Fruit fly (Drosophila melanogaster) whole organism, prepupa: ENCODE measurements around the gene Spec2.

Experiments
- Blimp-1 ChIP-seq: fragments of 200-800 bp; sonication (Bioruptor generic); optimal IDR thresholded peaks from 3 replicates; lab custom pipeline; 2017; ENCODE audit warnings: missing biosample characterization, missing genetic modification characterization, mild to moderate bottlenecking, moderate library complexity, missing genetic modification reagents
- CG10631 ChIP-seq: fragments of 200-800 bp; sonication (Bioruptor generic); optimal IDR thresholded peaks from 2 replicates; lab custom pipeline; 2016; ENCODE audit warnings: missing biosample characterization, missing genetic modification characterization
- CG10669 ChIP-seq: fragments of 200-800 bp; sonication (Bioruptor generic); optimal IDR thresholded peaks from 3 replicates; lab custom pipeline; 2018; ENCODE audit warnings: missing biosample characterization, mild to moderate bottlenecking, missing genetic modification characterization, moderate library complexity
- CG11294 ChIP-seq: fragments of 200-800 bp; sonication (Bioruptor generic); IDR thresholded peaks from 2 replicates; pipeline ENCODE4 v1.3.6; 2022; ENCODE audit warnings: missing biosample characterization, missing genetic modification characterization
- CG11762 ChIP-seq: fragments of 200-800 bp; sonication (Bioruptor generic); optimal IDR thresholded peaks from 3 replicates; lab custom pipeline; 2016; ENCODE audit warnings: missing biosample characterization, missing genetic modification characterization; ENCODE audit not compliant: insufficient read depth
- CG15336 ChIP-seq: fragments of 200-800 bp; sonication (Bioruptor generic); IDR thresholded peaks from 2 replicates; pipeline ENCODE4 v1.3.6; 2022; ENCODE audit warnings: missing biosample characterization, missing genetic modification characterization
- CG1621 ChIP-seq: fragments of 200-800 bp; sonication (Bioruptor generic); optimal IDR thresholded peaks from 3 replicates; lab custom pipeline; 2018; ENCODE audit warnings: missing biosample characterization, mild to moderate bottlenecking, missing genetic modification characterization
- CG16779 ChIP-seq: fragments of 200-800 bp; sonication (Bioruptor generic); optimal IDR thresholded peaks from 3 replicates; lab custom pipeline; 2017; ENCODE audit warnings: missing biosample characterization, mild to moderate bottlenecking, missing genetic modification characterization
- CG3032 ChIP-seq: fragments of 200-800 bp; optimal IDR thresholded peaks from 2 replicates; lab custom pipeline; 2019; ENCODE audit warnings: missing biosample characterization, mild to moderate bottlenecking, missing genetic modification characterization, moderate library complexity
- CG32006 ChIP-seq: fragments of 200-800 bp; sonication (Bioruptor generic); optimal IDR thresholded peaks from 3 replicates; lab custom pipeline; 2017; ENCODE audit warnings: missing biosample characterization, mild to moderate bottlenecking, missing genetic modification characterization
- CG3919 ChIP-seq: fragments of 200-800 bp; sonication (Bioruptor generic); optimal IDR thresholded peaks from 3 replicates; lab custom pipeline; 2016; ENCODE audit warnings: missing biosample characterization, missing genetic modification characterization
- CG6163 ChIP-seq: fragments of 200-800 bp; sonication (Bioruptor generic); IDR thresholded peaks from 3 replicates; pipeline ENCODE4 v1.3.6; 2022; ENCODE audit warnings: missing biosample characterization, missing genetic modification characterization
- CG6276 ChIP-seq: fragments of 200-800 bp; sonication (Bioruptor generic); optimal IDR thresholded peaks from 2 replicates; lab custom pipeline; 2017; ENCODE audit warnings: missing biosample characterization, mild to moderate bottlenecking, missing genetic modification characterization
- CG6792 ChIP-seq: fragments of 200-800 bp; sonication (Bioruptor generic); optimal IDR thresholded peaks from 3 replicates; lab custom pipeline; 2016; ENCODE audit warnings: missing biosample characterization, missing genetic modification characterization
- CG6808 ChIP-seq: fragments of 200-800 bp; sonication (Bioruptor generic); optimal IDR thresholded peaks from 3 replicates; lab custom pipeline; 2017; ENCODE audit warnings: missing biosample characterization, missing genetic modification characterization, mild to moderate bottlenecking, moderate library complexity, missing genetic modification reagents
- CG6854 ChIP-seq: fragments of 200-800 bp; sonication (Bioruptor generic); optimal IDR thresholded peaks from 2 replicates; lab custom pipeline; 2017; ENCODE audit warnings: missing biosample characterization, mild to moderate bottlenecking, missing genetic modification characterization
- CG7368 ChIP-seq: fragments of 200-800 bp; sonication (Bioruptor generic); optimal IDR thresholded peaks from 3 replicates; lab custom pipeline; 2016; ENCODE audit warnings: missing biosample characterization, missing genetic modification characterization
- CG8319 ChIP-seq: fragments of 200-800 bp; sonication (Bioruptor generic); optimal IDR thresholded peaks from 3 replicates; lab custom pipeline; 2016; ENCODE audit warnings: missing biosample characterization, missing genetic modification characterization
- CG8632 ChIP-seq: fragments of 200-800 bp; sonication (Bioruptor generic); optimal IDR thresholded peaks from 3 replicates; lab custom pipeline; 2016; ENCODE audit warnings: missing biosample characterization, missing genetic modification characterization
- CG9139 ChIP-seq: fragments of 200-800 bp; sonication (Bioruptor generic); optimal IDR thresholded peaks from 3 replicates; lab custom pipeline; 2017; ENCODE audit warnings: missing biosample characterization, mild to moderate bottlenecking, missing genetic modification characterization
- Eip75B ChIP-seq: fragments of 200-800 bp; sonication (Bioruptor generic); optimal IDR thresholded peaks from 3 replicates; lab custom pipeline; 2016; ENCODE audit warnings: missing biosample characterization, missing genetic modification characterization
- Eip78C ChIP-seq: fragments of 200-800 bp; sonication (Bioruptor generic); peaks from one replicate; lab custom pipeline; 2016; ENCODE audit warnings: missing biosample characterization, missing genetic modification characterization
- Ets21C ChIP-seq: fragments of 200-800 bp; sonication (Bioruptor generic); optimal IDR thresholded peaks from 3 replicates; lab custom pipeline; 2016; ENCODE audit warnings: missing biosample characterization, missing genetic modification characterization
- Ets96B ChIP-seq: fragments of 200-800 bp; optimal IDR thresholded peaks from 2 replicates; lab custom pipeline; 2019; ENCODE audit warnings: missing biosample characterization, mild to moderate bottlenecking, missing genetic modification characterization, moderate library complexity
- Gug ChIP-seq: fragments of 200-800 bp; sonication (Bioruptor generic); IDR thresholded peaks from 2 replicates; pipeline ENCODE4 v1.3.6; 2022; ENCODE audit warnings: missing biosample characterization, missing genetic modification characterization
- Hr39 ChIP-seq: fragments of 200-800 bp; sonication (Bioruptor generic); optimal IDR thresholded peaks from 2 replicates; lab custom pipeline; 2016; ENCODE audit warnings: missing biosample characterization, missing genetic modification characterization
- Hr4 ChIP-seq: fragments of 200-800 bp; sonication (Bioruptor generic); optimal IDR thresholded peaks from 3 replicates; lab custom pipeline; 2016; ENCODE audit warnings: missing biosample characterization, missing genetic modification characterization
- Met ChIP-seq: fragments of 200-800 bp; sonication (Bioruptor generic); optimal IDR thresholded peaks from 3 replicates; lab custom pipeline; 2016; ENCODE audit warnings: missing biosample characterization, missing genetic modification characterization
- Sox102F ChIP-seq: fragments of 200-800 bp; sonication (Bioruptor generic); optimal IDR thresholded peaks from 2 replicates; lab custom pipeline; 2016; ENCODE audit warnings: missing biosample characterization, mild to moderate bottlenecking, missing genetic modification characterization
- Sox14 ChIP-seq: fragments of 200-800 bp; sonication (Bioruptor generic); optimal IDR thresholded peaks from 3 replicates; lab custom pipeline; 2016; ENCODE audit warnings: missing biosample characterization, missing genetic modification characterization
- Sox15 ChIP-seq: fragments of 200-800 bp; sonication (Bioruptor generic); optimal IDR thresholded peaks from 3 replicates; lab custom pipeline; 2016; ENCODE audit warnings: missing biosample characterization, missing genetic modification characterization
- achi ChIP-seq: fragments of 200-800 bp; sonication (Bioruptor generic); optimal IDR thresholded peaks from 3 replicates; lab custom pipeline; 2016; ENCODE audit warnings: missing biosample characterization, missing genetic modification characterization
- acj6 ChIP-seq: fragments of 200-800 bp; sonication (Bioruptor generic); optimal IDR thresholded peaks from 3 replicates; lab custom pipeline; 2016; ENCODE audit warnings: missing biosample characterization, missing genetic modification characterization
- dsx ChIP-seq: fragments of 200-800 bp; optimal IDR thresholded peaks from 3 replicates; lab custom pipeline; 2019; ENCODE audit warnings: missing biosample characterization, mild to moderate bottlenecking, missing genetic modification characterization, moderate library complexity; ENCODE audit not compliant: poor library complexity, severe bottlenecking
- eg ChIP-seq: fragments of 200-800 bp; sonication (Bioruptor generic); IDR thresholded peaks from 3 replicates; pipeline ENCODE4 v1.3.6; 2022; ENCODE audit warnings: missing biosample characterization, missing genetic modification characterization
- esn ChIP-seq: fragments of 200-800 bp; sonication (Bioruptor generic); optimal IDR thresholded peaks from 2 replicates; lab custom pipeline; 2016; ENCODE audit warnings: missing biosample characterization, mild to moderate bottlenecking, missing genetic modification characterization, moderate library complexity
- fd59A ChIP-seq: fragments of 200-800 bp; sonication (Bioruptor generic); optimal IDR thresholded peaks from 2 replicates; lab custom pipeline; 2017; ENCODE audit warnings: missing biosample characterization, mild to moderate bottlenecking, missing genetic modification characterization, missing genetic modification reagents
- fkh ChIP-seq: fragments of 200-800 bp; sonication (Bioruptor generic); optimal IDR thresholded peaks from 3 replicates; lab custom pipeline; 2017; ENCODE audit warnings: missing biosample characterization, mild to moderate bottlenecking, missing genetic modification characterization, moderate library complexity
- lz ChIP-seq: fragments of 200-800 bp; sonication (Bioruptor generic); optimal IDR thresholded peaks from 3 replicates; lab custom pipeline; 2016; ENCODE audit warnings: missing biosample characterization, missing genetic modification characterization
- net ChIP-seq: fragments of 200-800 bp; sonication (Bioruptor generic); optimal IDR thresholded peaks from 3 replicates; lab custom pipeline; 2016; ENCODE audit warnings: missing biosample characterization, missing genetic modification characterization
- pdm3 ChIP-seq: fragments of 200-800 bp; sonication (Bioruptor generic); optimal IDR thresholded peaks from 3 replicates; lab custom pipeline; 2016; ENCODE audit warnings: missing biosample characterization, missing genetic modification characterization
- salr ChIP-seq, 2 experiments: fragments of 200-800 bp; sonication (Bioruptor generic); optimal IDR thresholded peaks; 3 replicates each; lab custom pipeline; 2016 to 2018; ENCODE audit warnings: missing biosample characterization in 2 of 2, missing genetic modification characterization in 2 of 2, mild to moderate bottlenecking in 1 of 2
- spab ChIP-seq: fragments of 200-800 bp; sonication (Bioruptor generic); optimal IDR thresholded peaks from 2 replicates; lab custom pipeline; 2017; ENCODE audit warnings: missing biosample characterization, mild to moderate bottlenecking, missing genetic modification characterization, missing genetic modification reagents
- ss ChIP-seq, 2 experiments: fragments of 200-800 bp; sonication (Bioruptor generic); optimal IDR thresholded peaks; 2 replicates in 1 of 2; 3 replicates in 1 of 2; lab custom pipeline; 2017 to 2018; ENCODE audit warnings: mild to moderate bottlenecking in 2 of 2, missing biosample characterization in 2 of 2, missing genetic modification characterization in 2 of 2, moderate library complexity in 1 of 2
- svp ChIP-seq: fragments of 200-800 bp; sonication (Bioruptor generic); peaks from one replicate; lab custom pipeline; 2016; ENCODE audit warnings: missing biosample characterization, missing genetic modification characterization
- topi ChIP-seq: fragments of 200-800 bp; sonication (Bioruptor generic); optimal IDR thresholded peaks from 3 replicates; lab custom pipeline; 2016; ENCODE audit warnings: missing biosample characterization, missing genetic modification characterization
- vri ChIP-seq: fragments of 200-800 bp; sonication (Bioruptor generic); optimal IDR thresholded peaks from 3 replicates; lab custom pipeline; 2016; ENCODE audit warnings: missing biosample characterization, mild to moderate bottlenecking, missing genetic modification characterization

Gene Spec2

DNA sequence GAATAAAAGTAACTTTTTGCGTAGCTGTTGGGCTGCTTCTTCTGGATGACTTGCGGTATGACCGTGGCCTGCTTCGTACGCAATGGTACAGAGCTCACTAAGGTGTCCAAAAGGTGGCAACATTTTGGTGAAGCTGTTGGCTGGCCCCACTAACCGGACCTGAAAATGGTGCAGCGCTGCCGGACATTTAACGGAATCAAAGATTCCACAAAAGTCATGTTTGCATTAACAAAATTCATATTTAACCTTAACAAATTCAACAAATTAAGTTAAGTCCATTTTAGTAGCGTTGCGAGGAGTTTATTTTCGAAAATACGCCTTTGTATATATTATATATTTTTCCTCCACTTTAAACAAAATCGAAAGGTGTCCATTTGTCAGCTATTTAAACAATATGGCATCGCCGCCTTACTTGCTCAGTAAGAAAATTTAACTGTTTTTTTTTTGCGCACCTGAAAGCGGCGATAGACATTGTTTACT is 22.8 kb downstream of the Spec2 start, which contains the start of the genes kra and SecS (continued):
- TF ChIP-seq lz (GFP tag; lab: Kevin White, UChicago) (peak; percentile 69), Ets96B (tag; lab: Kevin White, UChicago) (peak; percentile 24), Eip75B (GFP tag; lab: Kevin White, UChicago) (peak; percentile 42), Hr39 (peak; percentile 68), CG10631 (GFP tag; lab: Kevin White, UChicago) (peak; percentile 64), topi (GFP tag; lab: Kevin White, UChicago) (peak; percentile 51), CG8319 (peak; percentile 39), Eip78C (peak; percentile 79), CG8632 (GFP tag; lab: Kevin White, UChicago) (peak; percentile 46), Sox102F (no peak), CG15336 (GFP tag; lab: Robert Waterston, UW) (no peak), esn (peak; percentile 67), Hr4 (peak; percentile 79), CG32006 (GFP tag; lab: Kevin White, UChicago) (no peak)
- TF ChIP-seq, all 60 proteins: peak for 33

DNA sequence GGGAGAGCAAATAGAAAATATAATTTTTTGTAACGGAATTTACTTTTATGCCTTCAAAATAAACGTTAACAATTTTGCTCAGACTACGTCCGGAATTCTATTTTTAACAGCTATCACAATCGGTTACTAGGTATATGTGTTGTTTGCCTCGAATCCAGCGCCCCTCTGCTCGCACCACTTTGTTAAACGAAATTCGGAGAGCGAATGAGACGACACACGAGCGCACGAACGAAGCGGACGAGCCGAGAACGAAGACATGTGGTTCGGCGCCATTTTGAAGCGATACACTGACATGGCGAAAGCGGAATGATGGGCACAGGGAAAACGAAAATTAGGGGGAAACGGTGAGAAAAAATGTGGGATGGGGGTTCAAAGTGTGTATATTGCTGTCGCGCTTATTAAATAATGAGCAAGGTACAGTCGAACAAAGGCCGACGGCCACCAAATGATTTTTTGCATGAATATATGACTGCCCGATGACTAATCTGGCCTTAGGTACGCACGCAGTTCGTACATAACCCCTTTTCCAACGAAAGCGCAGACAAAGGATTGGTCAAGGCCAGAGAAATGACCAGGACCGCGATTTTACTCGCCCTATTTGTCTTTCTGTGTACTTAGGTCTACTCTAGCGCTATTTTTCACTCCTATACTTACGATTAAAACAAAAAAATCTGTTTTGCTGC is 23.4 kb downstream of the Spec2 start:
- TF ChIP-seq Sox14 (GFP tag; lab: Kevin White, UChicago) = peak; percentile 85
- TF ChIP-seq CG6276 (GFP tag; lab: Kevin White, UChicago) = no peak
- TF ChIP-seq Ets21C = no peak
- TF ChIP-seq CG7368 (GFP tag; lab: Kevin White, UChicago) = no peak
- TF ChIP-seq esn = no peak
- TF ChIP-seq achi (GFP tag; lab: Kevin White, UChicago) = no peak
- no peak for TF ChIP-seq CG6792 (GFP tag; lab: Kevin White, UChicago)
- no peak for TF ChIP-seq spab (GFP tag; lab: Kevin White, UChicago)
- TF ChIP-seq vri (GFP tag; lab: Kevin White, UChicago) = peak; percentile 96
- peak; percentile 69 for TF ChIP-seq Eip78C
- no peak for TF ChIP-seq CG6163 (GFP tag; lab: Robert Waterston, UW)
- peak; percentile 7 for TF ChIP-seq lz (GFP tag; lab: Kevin White, UChicago)
- no peak for TF ChIP-seq CG11762 (GFP tag; lab: Kevin White, UChicago)
- TF ChIP-seq CG10631 (GFP tag; lab: Kevin White, UChicago) = no peak
- TF ChIP-seq CG9139 (GFP tag; lab: Kevin White, UChicago) = peak; percentile 63
- TF ChIP-seq svp (GFP tag; lab: Kevin White, UChicago) = peak; percentile 70
- TF ChIP-seq Sox102F = no peak
- TF ChIP-seq Sox15 (GFP tag; lab: Kevin White, UChicago) = no peak
- TF ChIP-seq Met (GFP tag; lab: Kevin White, UChicago) = no peak
- peak; percentile 46 for TF ChIP-seq CG6808
- TF ChIP-seq CG1621 (tag; lab: Kevin White, UChicago) = peak; percentile 74
- TF ChIP-seq CG16779 = peak; percentile 43
- TF ChIP-seq ss (GFP tag; optimal IDR thresholded peaks at IDR 0.05; lab: Kevin White, UChicago) = peak; percentile 68 to 70
- TF ChIP-seq acj6 (GFP tag; lab: Kevin White, UChicago) = no peak
- no peak for TF ChIP-seq eg (GFP tag; lab: Robert Waterston, UW)
- TF ChIP-seq CG3032 (tag; lab: Kevin White, UChicago) = no peak
- no peak for TF ChIP-seq CG10669 (GFP tag; lab: Kevin White, UChicago)
- TF ChIP-seq Blimp-1 = no peak
- no peak for TF ChIP-seq Gug
- no peak for TF ChIP-seq CG11294 (GFP tag; lab: Robert Waterston, UW)
- peak; percentile 47 for TF ChIP-seq Eip75B (GFP tag; lab: Kevin White, UChicago)
- no peak for TF ChIP-seq Hr4
- peak; percentile 56 for TF ChIP-seq fkh (GFP tag; lab: Kevin White, UChicago)
- TF ChIP-seq fd59A (GFP tag; lab: Kevin White, UChicago) = no peak
- TF ChIP-seq net (GFP tag; lab: Kevin White, UChicago) = no peak
- no peak for TF ChIP-seq CG3919
- TF ChIP-seq CG6854 (GFP tag; lab: Kevin White, UChicago) = no peak
- TF ChIP-seq pdm3 (GFP tag; lab: Kevin White, UChicago) = no peak
- no peak for TF ChIP-seq salr (GFP tag; optimal IDR thresholded peaks at IDR 0.05; lab: Kevin White, UChicago)
- TF ChIP-seq CG32006 (GFP tag; lab: Kevin White, UChicago) = no peak
- no peak for TF ChIP-seq CG8319
- TF ChIP-seq Hr39 = no peak
- peak; percentile 75 for TF ChIP-seq dsx (GFP tag; lab: Kevin White, UChicago)
- no peak for TF ChIP-seq CG8632 (GFP tag; lab: Kevin White, UChicago)
